Fruit fly (Drosophila melanogaster) whole organism, embryonic: ENCODE results near the gene CG8673.
A peak's percentile ranks its signal among the peaks of the same experiment; 100 is the strongest.

Experiments used
- BEAF-32 ChIP-seq: fragments of 200-800 bp; sonication (Bioruptor generic); optimal IDR thresholded peaks from 3 replicates; lab custom pipeline; 2017; ENCODE audit warnings: missing biosample characterization, missing genetic modification characterization, mild to moderate bottlenecking, moderate library complexity, missing genetic modification reagents
- Bdp1 ChIP-seq: fragments of 200-800 bp; sonication (Bioruptor generic); optimal IDR thresholded peaks from 3 replicates; lab custom pipeline; 2016; ENCODE audit warnings: missing biosample characterization, missing genetic modification characterization
- Blimp-1 ChIP-seq: fragments of 200-800 bp; sonication (Bioruptor generic); optimal IDR thresholded peaks from 3 replicates; lab custom pipeline; 2018; ENCODE audit warnings: missing biosample characterization, missing genetic modification characterization, mild to moderate bottlenecking, moderate library complexity, missing genetic modification reagents
- CG10267 ChIP-seq: fragments of 200-800 bp; sonication (Bioruptor generic); optimal IDR thresholded peaks from 2 replicates; lab custom pipeline; 2018; ENCODE audit warnings: missing biosample characterization, mild to moderate bottlenecking, missing genetic modification characterization, moderate library complexity
- CG1233 ChIP-seq: fragments of 200-800 bp; sonication (Bioruptor generic); optimal IDR thresholded peaks from 4 replicates; lab custom pipeline; 2018; ENCODE audit warnings: missing biosample characterization, mild to moderate bottlenecking, missing genetic modification characterization
- CG12391 ChIP-seq: fragments of 200-800 bp; sonication (Bioruptor generic); optimal IDR thresholded peaks from 3 replicates; lab custom pipeline; 2018; ENCODE audit warnings: missing biosample characterization, mild to moderate bottlenecking, missing genetic modification characterization, moderate library complexity
- CG12769 ChIP-seq: fragments of 200-800 bp; sonication (Bioruptor generic); optimal IDR thresholded peaks from 2 replicates; lab custom pipeline; 2019; ENCODE audit warnings: missing biosample characterization, mild to moderate bottlenecking, missing genetic modification characterization, moderate library complexity
- CG14050 ChIP-seq: fragments of 200-800 bp; sonication (Bioruptor generic); IDR thresholded peaks from 3 replicates; pipeline ENCODE4 v1.3.6; 2022; ENCODE audit warnings: missing biosample characterization, missing genetic modification characterization
- CG17568 ChIP-seq: fragments of 200-800 bp; sonication (Bioruptor generic); optimal IDR thresholded peaks from 2 replicates; lab custom pipeline; 2018; ENCODE audit warnings: missing biosample characterization, mild to moderate bottlenecking, missing genetic modification characterization, moderate library complexity
- CG3065 ChIP-seq: fragments of 200-800 bp; sonication (Bioruptor generic); optimal IDR thresholded peaks from 2 replicates; lab custom pipeline; 2016; ENCODE audit warnings: missing biosample characterization, missing genetic modification characterization
- CG4282 ChIP-seq: fragments of 200-800 bp; sonication (Bioruptor generic); optimal IDR thresholded peaks from 2 replicates; lab custom pipeline; 2016; ENCODE audit warnings: missing biosample characterization, missing genetic modification characterization
- CG6175 ChIP-seq: fragments of 200-800 bp; sonication (Bioruptor generic); IDR thresholded peaks from 3 replicates; pipeline ENCODE4 v1.3.6; 2022; ENCODE audit warnings: missing biosample characterization, missing genetic modification characterization
- CG6689 ChIP-seq: fragments of 200-800 bp; sonication (Bioruptor generic); IDR thresholded peaks from 2 replicates; pipeline ENCODE4 v1.3.6; 2022; ENCODE audit warnings: missing biosample characterization, missing genetic modification characterization
- CG9609 ChIP-seq: fragments of 200-800 bp; sonication (Bioruptor generic); optimal IDR thresholded peaks from 3 replicates; lab custom pipeline; 2016; ENCODE audit warnings: missing biosample characterization, missing genetic modification characterization
- CG9797 ChIP-seq: fragments of 200-800 bp; sonication (Bioruptor generic); optimal IDR thresholded peaks from 3 replicates; lab custom pipeline; 2018; ENCODE audit warnings: missing biosample characterization, mild to moderate bottlenecking, missing genetic modification characterization
- CHES-1-like ChIP-seq: fragments of 200-800 bp; sonication (Bioruptor generic); optimal IDR thresholded peaks from 2 replicates; lab custom pipeline; 2016; ENCODE audit warnings: missing biosample characterization, missing genetic modification characterization
- Deaf1 ChIP-seq: fragments of 200-800 bp; optimal IDR thresholded peaks from 3 replicates; lab custom pipeline; 2019; ENCODE audit warnings: missing biosample characterization, mild to moderate bottlenecking, missing genetic modification characterization, moderate library complexity
- HLH54F ChIP-seq: fragments of 200-800 bp; sonication (Bioruptor generic); optimal IDR thresholded peaks from 3 replicates; lab custom pipeline; 2016; ENCODE audit warnings: missing biosample characterization, missing genetic modification characterization
- NFAT ChIP-seq: fragments of 200-800 bp; sonication (Bioruptor generic); IDR thresholded peaks from 2 replicates; pipeline ENCODE4 v1.3.6; 2022; ENCODE audit warnings: missing biosample characterization, missing genetic modification characterization
- Nf-YB ChIP-seq: fragments of 200-800 bp; sonication (Bioruptor generic); optimal IDR thresholded peaks from 3 replicates; lab custom pipeline; 2019; ENCODE audit warnings: missing biosample characterization, mild to moderate bottlenecking, missing genetic modification characterization, moderate library complexity
- Pdp1 ChIP-seq, 2 experiments: fragments of 200-800 bp; sonication (Bioruptor generic); optimal IDR thresholded peaks; 3 replicates each; lab custom pipeline; 2016; ENCODE audit warnings: missing biosample characterization in 2 of 2, missing genetic modification characterization in 2 of 2, mild to moderate bottlenecking in 1 of 2, moderate library complexity in 1 of 2
- Ravus ChIP-seq: fragments of 200-800 bp; sonication (Bioruptor generic); IDR thresholded peaks from 2 replicates; pipeline ENCODE4 v1.3.6; 2022; ENCODE audit warnings: missing biosample characterization, missing genetic modification characterization
- abd-A ChIP-seq: fragments of 200-800 bp; sonication (Bioruptor generic); optimal IDR thresholded peaks from 3 replicates; lab custom pipeline; 2019; ENCODE audit warnings: missing biosample characterization, mild to moderate bottlenecking, missing genetic modification characterization, moderate library complexity
- aop ChIP-seq: fragments of 200-800 bp; sonication (Bioruptor generic); IDR thresholded peaks from 2 replicates; pipeline ENCODE4 v1.3.6; 2022; ENCODE audit warnings: missing biosample characterization, missing genetic modification characterization
- ap ChIP-seq: fragments of 200-800 bp; sonication (Bioruptor generic); IDR thresholded peaks from 2 replicates; pipeline ENCODE4 v1.3.6; 2022; ENCODE audit warnings: missing biosample characterization, missing genetic modification characterization
- ash1 ChIP-seq: fragments of 200-800 bp; sonication (Bioruptor generic); optimal IDR thresholded peaks from 2 replicates; lab custom pipeline; 2018; ENCODE audit warnings: missing biosample characterization, mild to moderate bottlenecking, missing genetic modification characterization
- bsh ChIP-seq, 2 experiments: fragments of 200-800 bp; sonication (Bioruptor generic); optimal IDR thresholded peaks; 2 replicates each; lab custom pipeline; 2017 to 2018; ENCODE audit warnings: mild to moderate bottlenecking in 2 of 2, missing biosample characterization in 2 of 2, missing genetic modification characterization in 2 of 2, moderate library complexity in 1 of 2
- caup ChIP-seq: fragments of 200-800 bp; sonication (Bioruptor generic); optimal IDR thresholded peaks from 3 replicates; lab custom pipeline; 2017; ENCODE audit warnings: missing biosample characterization, mild to moderate bottlenecking, missing genetic modification characterization, moderate library complexity; ENCODE audit not compliant: severe bottlenecking
- croc ChIP-seq: fragments of 200-800 bp; sonication (Bioruptor generic); conservative IDR thresholded peaks from 3 replicates; pipeline ENCODE4 v1.3.6; 2022; ENCODE audit warnings: missing biosample characterization, missing genetic modification characterization
- cwo ChIP-seq: fragments of 200-800 bp; sonication (Bioruptor generic); optimal IDR thresholded peaks from 3 replicates; lab custom pipeline; 2017; ENCODE audit warnings: missing biosample characterization, missing genetic modification characterization, mild to moderate bottlenecking, moderate library complexity, missing genetic modification reagents
- dimm ChIP-seq: fragments of 200-800 bp; sonication (Bioruptor generic); IDR thresholded peaks from 2 replicates; pipeline ENCODE4 v1.3.6; 2022; ENCODE audit warnings: missing biosample characterization, missing genetic modification characterization
- fd64A ChIP-seq: fragments of 200-800 bp; sonication (Bioruptor generic); optimal IDR thresholded peaks from 3 replicates; lab custom pipeline; 2018; ENCODE audit warnings: missing biosample characterization, mild to moderate bottlenecking, missing genetic modification characterization
- gce ChIP-seq: fragments of 200-800 bp; sonication (Bioruptor generic); IDR thresholded peaks from 3 replicates; pipeline ENCODE4 v1.3.6; 2022; ENCODE audit warnings: missing biosample characterization, missing genetic modification characterization
- gcm ChIP-seq: fragments of 200-800 bp; sonication (Bioruptor generic); optimal IDR thresholded peaks from 2 replicates; lab custom pipeline; 2019; ENCODE audit warnings: missing biosample characterization, mild to moderate bottlenecking, missing genetic modification characterization, moderate library complexity
- her ChIP-seq: fragments of 200-800 bp; sonication (Bioruptor generic); optimal IDR thresholded peaks from 2 replicates; lab custom pipeline; 2016; ENCODE audit warnings: missing biosample characterization, missing genetic modification characterization
- kay ChIP-seq: fragments of 200-800 bp; sonication (Bioruptor generic); optimal IDR thresholded peaks from 2 replicates; lab custom pipeline; 2016; ENCODE audit warnings: missing biosample characterization, missing genetic modification characterization
- knrl ChIP-seq: fragments of 200-800 bp; sonication (Bioruptor generic); IDR thresholded peaks from 3 replicates; pipeline ENCODE4 v1.3.6; 2022; ENCODE audit warnings: missing biosample characterization, missing genetic modification characterization; ENCODE audit not compliant: partially characterized antibody
- lab ChIP-seq: fragments of 200-800 bp; sonication (Bioruptor generic); optimal IDR thresholded peaks from 3 replicates; lab custom pipeline; 2017; ENCODE audit warnings: missing biosample characterization, missing genetic modification characterization, mild to moderate bottlenecking, moderate library complexity, missing genetic modification reagents
- mam ChIP-seq: fragments of 200-800 bp; sonication (Bioruptor generic); optimal IDR thresholded peaks from 3 replicates; lab custom pipeline; 2016; ENCODE audit warnings: missing biosample characterization, missing genetic modification characterization
- nerfin-1 ChIP-seq: fragments of 200-800 bp; sonication (Bioruptor generic); optimal IDR thresholded peaks from 3 replicates; lab custom pipeline; 2019; ENCODE audit warnings: missing biosample characterization, mild to moderate bottlenecking, missing genetic modification characterization, moderate library complexity
- onecut ChIP-seq: fragments of 200-800 bp; sonication (Bioruptor generic); IDR thresholded peaks from 2 replicates; pipeline ENCODE4 v1.3.6; 2022; ENCODE audit warnings: missing biosample characterization, missing genetic modification characterization
- peb ChIP-seq: fragments of 200-800 bp; sonication (Bioruptor generic); IDR thresholded peaks from 2 replicates; pipeline ENCODE4 v1.3.6; 2022; ENCODE audit warnings: missing biosample characterization, missing genetic modification characterization
- pfk ChIP-seq: fragments of 200-800 bp; sonication (Bioruptor generic); optimal IDR thresholded peaks from 2 replicates; lab custom pipeline; 2018; ENCODE audit warnings: missing biosample characterization, mild to moderate bottlenecking, missing genetic modification characterization, moderate library complexity
- pzg ChIP-seq: fragments of 200-800 bp; sonication (Bioruptor generic); optimal IDR thresholded peaks from 3 replicates; lab custom pipeline; 2018; ENCODE audit warnings: missing biosample characterization, mild to moderate bottlenecking, missing genetic modification characterization, moderate library complexity
- tio ChIP-seq: fragments of 200-800 bp; sonication (Bioruptor generic); optimal IDR thresholded peaks from 2 replicates; lab custom pipeline; 2017; ENCODE audit warnings: missing biosample characterization, missing genetic modification characterization, inconsistent platforms
- tna ChIP-seq: fragments of 200-800 bp; sonication (Bioruptor generic); IDR thresholded peaks from 2 replicates; pipeline ENCODE4 v1.3.6; 2022; ENCODE audit warnings: missing biosample characterization, missing genetic modification characterization; ENCODE audit not compliant: partially characterized antibody
- twi ChIP-seq: fragments of 200-800 bp; optimal IDR thresholded peaks from 2 replicates; lab custom pipeline; 2019; ENCODE audit warnings: missing biosample characterization, mild to moderate bottlenecking, missing genetic modification characterization, moderate library complexity
- vnd ChIP-seq: fragments of 200-800 bp; sonication (Bioruptor generic); IDR thresholded peaks from 3 replicates; pipeline ENCODE4 v1.3.6; 2022; ENCODE audit warnings: missing biosample characterization, missing genetic modification characterization; ENCODE audit not compliant: partially characterized antibody
- zen ChIP-seq: fragments of 200-800 bp; sonication (Bioruptor generic); optimal IDR thresholded peaks from 3 replicates; lab custom pipeline; 2018; ENCODE audit warnings: missing biosample characterization, mild to moderate bottlenecking, missing genetic modification characterization, moderate library complexity

Gene CG8673

DNA sequence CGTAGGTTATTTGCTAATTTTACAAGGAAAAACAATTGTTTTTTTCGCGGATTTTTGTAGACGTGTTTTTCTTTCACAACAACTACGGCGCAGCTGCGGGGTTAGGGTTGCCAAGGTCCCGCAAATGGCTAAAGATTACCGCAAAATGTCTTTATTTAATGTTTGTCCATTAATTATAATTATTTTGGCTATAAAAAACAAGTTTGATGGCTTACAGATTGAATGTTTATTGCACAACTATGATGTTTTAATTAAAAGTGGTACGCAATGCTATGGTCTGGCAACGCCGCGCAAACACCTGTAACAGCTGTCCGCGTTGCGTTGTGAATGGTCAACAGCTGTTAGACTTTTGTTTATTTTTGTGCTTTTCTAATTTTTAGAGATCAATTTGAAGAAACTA is 32.6 kb downstream of the CG8673 start (continued):
- TF ChIP-seq dimm (GFP tag; lab: Robert Waterston, UW): no peak
- TF ChIP-seq pzg: peak; percentile 76
- TF ChIP-seq croc: peak; percentile 41; the same call in 2 of the 3 replicates
- TF ChIP-seq Nf-YB (GFP tag; lab: Kevin White, UChicago): no peak
- TF ChIP-seq tio: peak; percentile 39
- peak; percentile 3; the same call in 1 of the 2 replicates for TF ChIP-seq Ravus (GFP tag; lab: Robert Waterston, UW)
- peak; percentile 69 for TF ChIP-seq zen (tag; lab: Kevin White, UChicago)
- TF ChIP-seq fd64A: no peak
- peak; percentile 71 for TF ChIP-seq CHES-1-like (GFP tag; lab: Kevin White, UChicago)
- TF ChIP-seq bsh (GFP tag; optimal IDR thresholded peaks at IDR 0.05; lab: Kevin White, UChicago): no peak
- no peak for TF ChIP-seq onecut (GFP tag; lab: Robert Waterston, UW)
- TF ChIP-seq CG6175: no peak
- peak; percentile 68 for TF ChIP-seq Bdp1 (GFP tag; lab: Kevin White, UChicago)
- peak; percentile 57 for TF ChIP-seq CG17568
- peak; percentile 25 for TF ChIP-seq CG3065 (GFP tag; lab: Kevin White, UChicago)
- no peak for TF ChIP-seq knrl
- TF ChIP-seq mam (GFP tag; lab: Kevin White, UChicago): peak; percentile 81
- peak; percentile 15 for TF ChIP-seq Deaf1
- TF ChIP-seq ash1: no peak
- TF ChIP-seq kay (GFP tag; lab: Kevin White, UChicago): peak; percentile 39
- TF ChIP-seq vnd (GFP tag; lab: Robert Waterston, UW): no peak
- TF ChIP-seq ap (GFP tag; lab: Robert Waterston, UW): no peak
- TF ChIP-seq lab (GFP tag; lab: Kevin White, UChicago): peak; percentile 81
- TF ChIP-seq CG14050 (GFP tag; lab: Robert Waterston, UW): peak; percentile 65
- TF ChIP-seq abd-A: peak; percentile 51
- TF ChIP-seq CG12391 (tag; lab: Kevin White, UChicago): peak; percentile 75
- TF ChIP-seq aop: no peak
- TF ChIP-seq nerfin-1 (tag; lab: Kevin White, UChicago): peak; percentile 69
- TF ChIP-seq CG9609 (GFP tag; lab: Kevin White, UChicago): peak; percentile 41
- TF ChIP-seq CG9797 (GFP tag; lab: Kevin White, UChicago): peak; percentile 23
- peak; percentile 43 for TF ChIP-seq BEAF-32 (GFP tag; lab: Kevin White, UChicago)
- TF ChIP-seq gce (GFP tag; lab: Robert Waterston, UW): no peak
- no peak for TF ChIP-seq pfk (GFP tag; lab: Kevin White, UChicago)
- TF ChIP-seq CG6689 (GFP tag; lab: Robert Waterston, UW): peak; percentile 69; the same call in 1 of the 2 replicates
- peak; percentile 61; the same call in 1 of the 2 replicates for TF ChIP-seq peb (GFP tag; lab: Robert Waterston, UW)
- TF ChIP-seq her (GFP tag; lab: Kevin White, UChicago): peak; percentile 47
- TF ChIP-seq HLH54F (GFP tag; lab: Kevin White, UChicago): peak; percentile 76
- peak; percentile 67 for TF ChIP-seq Blimp-1 (GFP tag; lab: Kevin White, UChicago)
- peak; percentile 55 for TF ChIP-seq twi
- TF ChIP-seq CG10267 (tag; lab: Kevin White, UChicago): peak; percentile 60
- peak; percentile 38 for TF ChIP-seq NFAT (GFP tag; lab: Robert Waterston, UW)
- peak; percentile 79 to 91 for TF ChIP-seq Pdp1 (GFP tag; optimal IDR thresholded peaks at IDR 0.05; lab: Kevin White, UChicago)
- peak; percentile 53 for TF ChIP-seq CG1233 (GFP tag; lab: Kevin White, UChicago)
- TF ChIP-seq tna (GFP tag; lab: Robert Waterston, UW): no peak
- TF ChIP-seq cwo (GFP tag; lab: Kevin White, UChicago): peak; percentile 21
- TF ChIP-seq CG4282 (GFP tag; lab: Kevin White, UChicago): no peak
- TF ChIP-seq CG12769: peak; percentile 75
- TF ChIP-seq caup: peak; percentile 73
- peak; percentile 30 for TF ChIP-seq gcm
